Worm (Caenorhabditis elegans): ENCODE results near the gene atg-9.

DNA sequence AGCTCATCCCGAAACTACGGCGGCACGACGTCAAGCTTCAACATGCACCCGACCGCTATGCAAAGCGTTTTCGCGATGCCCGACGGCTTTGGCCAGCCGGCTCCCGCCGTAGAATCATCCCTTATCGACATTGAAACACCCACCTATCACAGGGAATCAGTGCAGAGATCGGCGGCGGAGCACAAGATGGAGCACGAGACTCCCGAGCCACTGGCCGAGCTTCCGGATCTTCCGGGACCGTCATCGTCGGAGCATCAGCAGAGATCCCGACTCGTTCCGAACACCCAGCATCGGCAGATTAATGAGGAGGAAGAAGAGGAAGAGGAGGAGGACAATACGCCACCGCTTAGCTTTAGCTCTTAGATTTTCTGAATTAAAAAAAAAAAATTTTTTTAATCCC is 9.3 kb downstream of the atg-9 start:
- TF ChIP-seq lin-15B (tag; optimal IDR thresholded peaks at IDR 0.05), result no peak
- TF ChIP-seq jun-1 (tag; optimal IDR thresholded peaks at IDR 0.05), result no peak
- TF ChIP-seq nhr-25 (tag; optimal IDR thresholded peaks at IDR 0.05), result no peak
- TF ChIP-seq nhr-11 (tag; optimal IDR thresholded peaks at IDR 0.05), result no peak
- TF ChIP-seq egl-27 (tag; optimal IDR thresholded peaks at IDR 0.05), result no peak
- no peak for TF ChIP-seq ztf-11 (tag; optimal IDR thresholded peaks at IDR 0.05)
- no peak for TF ChIP-seq lsy-12 (tag; optimal IDR thresholded peaks at IDR 0.05)
